Worm (Caenorhabditis elegans) whole organism, L4 larva: Measurements from ENCODE around the gene R07E5.17.

Source experiments
- F37D6.2 ChIP-seq: sonication (generic microtip); optimal IDR thresholded peaks from 2 replicates; lab custom pipeline; 2016; ENCODE audit warnings: mild to moderate bottlenecking, missing genetic modification characterization, missing compliant biosample characterization
- F44E2.7 ChIP-seq: fragments of 200-800 bp; sonication (Bioruptor generic); IDR thresholded peaks from 2 replicates; pipeline ENCODE4 v2.1.2; 2022; ENCODE audit warnings: missing genetic modification characterization, missing compliant biosample characterization
- F49E8.2 ChIP-seq: sonication (generic microtip); optimal IDR thresholded peaks from 2 replicates; lab custom pipeline; 2016; ENCODE audit warnings: missing compliant biosample characterization, mild to moderate bottlenecking, missing genetic modification characterization, borderline replicate concordance
- R02D3.7 ChIP-seq: fragments of 150-350 bp; sonication (generic microtip); optimal IDR thresholded peaks from 3 replicates; lab custom pipeline; 2014; ENCODE audit warnings: missing biosample characterization, missing genetic modification characterization
- Y105C5A.15 ChIP-seq: fragments of 200-800 bp; sonication (Bioruptor generic); IDR thresholded peaks from 2 replicates; pipeline ENCODE4 v1.3.6; 2022; ENCODE audit warnings: missing genetic modification characterization, missing compliant biosample characterization
- Y48G9A.11 ChIP-seq: fragments of 200-800 bp; sonication (Bioruptor generic); IDR thresholded peaks from 2 replicates; pipeline ENCODE4 v1.3.6; 2022; ENCODE audit warnings: missing genetic modification reagents, missing genetic modification characterization, missing compliant biosample characterization
- Y5F2A.4 ChIP-seq: fragments of 200-800 bp; sonication (Bioruptor generic); optimal IDR thresholded peaks from 2 replicates; lab custom pipeline; 2018; ENCODE audit warnings: mild to moderate bottlenecking, missing genetic modification characterization, missing compliant biosample characterization
- Y75B8A.6 ChIP-seq: fragments of 200-800 bp; sonication (Bioruptor generic); IDR thresholded peaks from 2 replicates; pipeline ENCODE4 v1.3.6; 2022; ENCODE audit warnings: missing genetic modification reagents, missing genetic modification characterization, missing compliant biosample characterization
- aly-2 ChIP-seq: sonication (generic microtip); optimal IDR thresholded peaks from 2 replicates; lab custom pipeline; 2018; ENCODE audit warnings: missing biosample characterization, missing genetic modification characterization
- attf-4 ChIP-seq: sonication (generic microtip); optimal IDR thresholded peaks from 3 replicates; lab custom pipeline; 2017; ENCODE audit warnings: missing biosample characterization, missing genetic modification characterization
- ceh-20 ChIP-seq: fragments of 200-800 bp; sonication (Bioruptor generic); IDR thresholded peaks from 2 replicates; pipeline ENCODE4 v1.3.6; 2022; ENCODE audit warnings: missing genetic modification reagents, missing genetic modification characterization, missing compliant biosample characterization
- ceh-28 ChIP-seq: fragments of 150-350 bp; optimal IDR thresholded peaks from 2 replicates; lab custom pipeline; 2014; ENCODE audit warnings: missing biosample characterization, missing genetic modification reagents, missing genetic modification characterization
- ces-1 ChIP-seq: fragments of 150-350 bp; sonication (generic microtip); optimal IDR thresholded peaks from 4 replicates; lab custom pipeline; 2014; ENCODE audit warnings: missing biosample characterization, missing genetic modification reagents, missing genetic modification characterization
- ctbp-1 ChIP-seq: fragments of 200-800 bp; sonication (Bioruptor generic); IDR thresholded peaks from 2 replicates; pipeline ENCODE4 v1.3.6; 2022; ENCODE audit warnings: missing genetic modification reagents, missing genetic modification characterization, missing compliant biosample characterization
- daf-12 ChIP-seq: fragments of 150-350 bp; optimal IDR thresholded peaks from 2 replicates; lab custom pipeline; 2014; ENCODE audit warnings: missing biosample characterization, missing genetic modification reagents, missing genetic modification characterization
- dmd-9 ChIP-seq: fragments of 200-800 bp; sonication (Bioruptor generic); IDR thresholded peaks from 2 replicates; pipeline ENCODE4 v1.3.6; 2022; ENCODE audit warnings: missing genetic modification reagents, missing genetic modification characterization, missing compliant biosample characterization
- egl-43 ChIP-seq: fragments of 200-800 bp; sonication (Bioruptor generic); IDR thresholded peaks from 2 replicates; pipeline ENCODE4 v1.3.6; 2022; ENCODE audit warnings: missing genetic modification reagents, missing genetic modification characterization, missing compliant biosample characterization
- fos-1 ChIP-seq: fragments of 150-350 bp; optimal IDR thresholded peaks from 2 replicates; lab custom pipeline; 2014; ENCODE audit warnings: missing biosample characterization, missing genetic modification characterization
- hmg-1.1 ChIP-seq: fragments of 200-800 bp; sonication (Bioruptor generic); IDR thresholded peaks from 2 replicates; pipeline ENCODE4 v1.3.6; 2022; ENCODE audit warnings: missing genetic modification reagents, missing genetic modification characterization, missing compliant biosample characterization
- jun-1 ChIP-seq: fragments of 150-350 bp; optimal IDR thresholded peaks from 2 replicates; lab custom pipeline; 2014; ENCODE audit warnings: missing biosample characterization, missing genetic modification reagents, missing genetic modification characterization
- lin-13 ChIP-seq: fragments of 150-350 bp; optimal IDR thresholded peaks from 2 replicates; lab custom pipeline; 2014; ENCODE audit warnings: missing biosample characterization, missing genetic modification reagents, missing genetic modification characterization
- lin-38 ChIP-seq: fragments of 200-800 bp; sonication (Bioruptor generic); IDR thresholded peaks from 2 replicates; pipeline ENCODE4 v1.3.6; 2022; ENCODE audit warnings: missing genetic modification reagents, missing genetic modification characterization, missing compliant biosample characterization
- lin-39 ChIP-seq: fragments of 150-350 bp; optimal IDR thresholded peaks from 2 replicates; lab custom pipeline; 2014; ENCODE audit warnings: missing biosample characterization, missing genetic modification reagents, missing genetic modification characterization
- lsy-2 ChIP-seq, 2 experiments: fragments of 150-350 bp in 1 of 2; sonication (generic microtip) in 1 of 2; optimal IDR thresholded peaks; 2 replicates each; lab custom pipeline; 2014 to 2017; ENCODE audit warnings: missing biosample characterization in 2 of 2, missing genetic modification characterization in 2 of 2
- mdt-29 ChIP-seq: fragments of 200-800 bp; sonication (Bioruptor generic); IDR thresholded peaks from 2 replicates; pipeline ENCODE4 v1.3.6; 2022; ENCODE audit warnings: missing genetic modification reagents, missing genetic modification characterization, missing compliant biosample characterization
- mep-1 ChIP-seq: fragments of 150-350 bp; sonication (generic microtip); optimal IDR thresholded peaks from 3 replicates; lab custom pipeline; 2014; ENCODE audit warnings: missing biosample characterization, missing genetic modification characterization
- mes-2 ChIP-seq: sonication (generic microtip); optimal IDR thresholded peaks from 2 replicates; lab custom pipeline; 2016; ENCODE audit warnings: missing genotype, mild to moderate bottlenecking, missing genetic modification characterization, missing compliant biosample characterization; ENCODE audit not compliant: poor library complexity, severe bottlenecking
- nhr-25 ChIP-seq: sonication (generic microtip); optimal IDR thresholded peaks from 2 replicates; lab custom pipeline; 2017; ENCODE audit warnings: missing genetic modification characterization, mild to moderate bottlenecking, missing compliant biosample characterization, antibody characterized with exemption, moderate library complexity, borderline replicate concordance; ENCODE audit not compliant: insufficient read depth
- nhr-41 ChIP-seq: fragments of 200-800 bp; sonication (Bioruptor generic); IDR thresholded peaks from 2 replicates; pipeline ENCODE4 v1.3.6; 2022; ENCODE audit warnings: missing genetic modification reagents, missing genetic modification characterization, missing compliant biosample characterization
- nhr-42 ChIP-seq: fragments of 200-800 bp; sonication (Bioruptor generic); IDR thresholded peaks from 2 replicates; pipeline ENCODE4 v1.3.6; 2022; ENCODE audit warnings: missing genetic modification characterization, missing compliant biosample characterization
- nhr-77 ChIP-seq: fragments of 150-350 bp; optimal IDR thresholded peaks from 2 replicates; lab custom pipeline; 2014; ENCODE audit warnings: missing biosample characterization, missing genetic modification characterization
- pha-4 ChIP-seq, 2 experiments: fragments of 150-350 bp in 1 of 2; fragments of 200-800 bp in 1 of 2; sonication (Bioruptor generic) in 1 of 2; IDR thresholded peaks in 1 of 2; optimal IDR thresholded peaks in 1 of 2; 2 replicates each; pipeline versions ENCODE4 v1.3.6 to Lab custom; 2014 to 2022; ENCODE audit warnings: missing genetic modification characterization in 2 of 2, missing genetic modification reagents in 2 of 2, missing biosample characterization in 1 of 2, missing compliant biosample characterization in 1 of 2
- php-3 ChIP-seq: fragments of 200-800 bp; sonication (Bioruptor generic); IDR thresholded peaks from 2 replicates; pipeline ENCODE4 v1.3.6; 2022; ENCODE audit warnings: missing genetic modification reagents, missing genetic modification characterization, missing compliant biosample characterization
- rbr-2 ChIP-seq: sonication (generic microtip); optimal IDR thresholded peaks from 2 replicates; lab custom pipeline; 2016; ENCODE audit warnings: missing genotype, missing genetic modification characterization, missing compliant biosample characterization
- sdz-12 ChIP-seq: fragments of 200-800 bp; sonication (Bioruptor generic); optimal IDR thresholded peaks from 2 replicates; lab custom pipeline; 2018; ENCODE audit warnings: mild to moderate bottlenecking, missing genetic modification characterization, missing compliant biosample characterization
- set-16 ChIP-seq: fragments of 200-800 bp; sonication (Bioruptor generic); IDR thresholded peaks from 2 replicates; pipeline ENCODE4 v1.3.6; 2022; ENCODE audit warnings: missing genetic modification reagents, missing genetic modification characterization, missing compliant biosample characterization
- skn-1 ChIP-seq: fragments of 150-350 bp; optimal IDR thresholded peaks from 2 replicates; lab custom pipeline; 2014; ENCODE audit warnings: missing biosample characterization, missing genetic modification characterization
- snpc-1.2 ChIP-seq: fragments of 200-800 bp; sonication (Bioruptor generic); IDR thresholded peaks from 2 replicates; pipeline ENCODE4 v1.3.6; 2022; ENCODE audit warnings: missing genetic modification reagents, missing genetic modification characterization, missing compliant biosample characterization
- snpc-4 ChIP-seq: fragments of 150-350 bp; optimal IDR thresholded peaks from 2 replicates; lab custom pipeline; 2014; ENCODE audit warnings: missing biosample characterization, missing genetic modification characterization
- spr-1 ChIP-seq: sonication (generic microtip); optimal IDR thresholded peaks from 2 replicates; lab custom pipeline; 2016; ENCODE audit warnings: mild to moderate bottlenecking, missing genetic modification characterization, missing compliant biosample characterization
- spr-3 ChIP-seq: fragments of 200-800 bp; sonication (Bioruptor generic); optimal IDR thresholded peaks from 2 replicates; lab custom pipeline; 2018; ENCODE audit warnings: mild to moderate bottlenecking, missing genetic modification characterization, missing compliant biosample characterization
- unc-39 ChIP-seq: sonication (generic microtip); optimal IDR thresholded peaks from 2 replicates; lab custom pipeline; 2017; ENCODE audit warnings: missing biosample characterization, missing genetic modification characterization
- unc-62 ChIP-seq, 3 experiments: fragments of 150-350 bp in 1 of 3; sonication (generic microtip); optimal IDR thresholded peaks in 2 of 3; peaks in 1 of 3; 1 replicate in 1 of 3; 2 replicates in 2 of 3; lab custom pipeline; 2014 to 2017; ENCODE audit warnings: missing biosample characterization in 3 of 3, missing genetic modification characterization in 3 of 3, missing genetic modification reagents in 3 of 3, missing genotype in 1 of 3
- zag-1 ChIP-seq: fragments of 150-350 bp; optimal IDR thresholded peaks from 2 replicates; lab custom pipeline; 2014; ENCODE audit warnings: missing biosample characterization, missing genetic modification characterization
- zfp-2 ChIP-seq: sonication (generic microtip); optimal IDR thresholded peaks from 2 replicates; lab custom pipeline; 2016; ENCODE audit warnings: mild to moderate bottlenecking, missing genetic modification characterization, missing compliant biosample characterization
- zip-11 ChIP-seq: fragments of 200-800 bp; sonication (Bioruptor generic); IDR thresholded peaks from 2 replicates; pipeline ENCODE4 v1.3.6; 2022; ENCODE audit warnings: missing genetic modification characterization, missing compliant biosample characterization
- ztf-11 ChIP-seq: fragments of 150-350 bp; optimal IDR thresholded peaks from 2 replicates; lab custom pipeline; 2014; ENCODE audit warnings: missing biosample characterization, missing genetic modification characterization

R07E5.17 gene

DNA sequence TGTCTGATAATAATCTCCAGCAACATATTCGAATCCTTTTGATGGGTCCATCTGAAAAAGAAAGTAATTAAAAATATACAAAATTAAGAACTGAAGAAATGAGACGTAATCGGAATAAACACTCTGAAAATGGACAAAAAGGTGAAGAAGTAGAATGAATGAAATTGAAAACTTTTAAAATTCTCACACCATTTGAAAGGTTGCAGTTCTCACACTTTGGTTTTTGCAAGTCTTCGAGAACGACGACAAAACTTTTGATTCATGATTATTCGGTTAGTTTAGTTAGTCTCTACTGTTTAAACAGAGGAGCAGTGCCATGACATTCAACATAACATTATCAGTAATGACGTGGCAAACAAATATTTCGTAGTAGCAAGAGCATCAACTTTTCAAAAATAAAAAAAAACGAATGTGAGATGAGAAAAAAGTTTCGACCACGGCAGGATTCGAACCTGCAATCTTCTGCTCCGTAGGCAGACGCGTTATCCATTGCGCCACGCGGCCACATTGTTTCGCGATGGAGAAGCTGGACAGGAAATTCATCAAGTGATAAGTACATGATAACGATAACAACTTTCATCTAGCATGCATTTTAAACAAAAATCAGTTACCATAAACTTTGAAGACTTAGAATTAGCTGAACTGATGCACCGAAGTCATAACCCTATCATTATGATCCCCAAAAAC is 45.8 kb upstream of the R07E5.17 start, which contains the start of gene ceh-43 (continued):
- no peak for TF ChIP-seq snpc-4 (tag; lab: Kevin White, UChicago)
- no peak for TF ChIP-seq attf-4 (tag; lab: Kevin White, UChicago)
- TF ChIP-seq lsy-2 (tag; optimal IDR thresholded peaks at IDR 0.05; lab: Kevin White, UChicago), result no peak
- TF ChIP-seq snpc-1.2 (GFP tag; lab: Robert Waterston, UW), result 0 out of 2 replicates have a peak, but pooled peaks have one; percentile 14
- TF ChIP-seq dmd-9 (GFP tag; lab: Robert Waterston, UW), result peak; percentile 62; the same call in 1 of the 2 replicates
- no peak for TF ChIP-seq F49E8.2 (tag; lab: Kevin White, UChicago)
- no peak for TF ChIP-seq hmg-1.1
- TF ChIP-seq php-3 (GFP tag; lab: Robert Waterston, UW), result no peak
- TF ChIP-seq unc-62 (GFP tag; optimal IDR thresholded peaks at IDR 0.05 in 1 of 2; lab: Kevin White, UChicago), result no peak
- TF ChIP-seq unc-62 (tag; optimal IDR thresholded peaks at IDR 0.05; lab: Kevin White, UChicago), result no peak

DNA sequence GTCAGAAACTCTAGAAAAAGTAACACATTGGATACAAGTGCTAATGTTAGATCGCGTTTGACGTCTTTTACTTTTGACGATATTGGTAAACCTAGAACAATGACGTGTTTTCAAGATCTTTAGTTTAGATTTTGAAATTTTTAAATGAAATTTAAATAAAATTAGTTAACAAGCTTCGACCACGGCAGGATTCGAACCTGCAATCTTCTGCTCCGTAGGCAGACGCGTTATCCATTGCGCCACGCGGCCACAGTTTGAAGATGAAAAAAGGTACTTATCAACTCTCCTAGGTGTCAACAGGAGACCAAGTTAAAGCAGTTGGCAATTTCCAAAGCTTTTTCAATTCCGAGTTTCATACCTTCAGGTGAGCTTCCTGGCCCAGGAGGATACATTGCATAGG is 45.1 kb upstream of the R07E5.17 start:
- TF ChIP-seq spr-1 (no peak), dmd-9 (GFP tag; lab: Robert Waterston, UW) (no peak), unc-39 (tag; lab: Kevin White, UChicago) (no peak), lsy-2 (tag; optimal IDR thresholded peaks at IDR 0.05; lab: Kevin White, UChicago) (no peak), rbr-2 (tag; lab: Kevin White, UChicago) (no peak), mdt-29 (GFP tag; lab: Robert Waterston, UW) (0 out of 2 replicates have a peak, but pooled peaks have one; percentile 7), sdz-12 (GFP tag; lab: Kevin White, UChicago) (no peak), egl-43 (GFP tag; lab: Robert Waterston, UW) (0 out of 2 replicates have a peak, but pooled peaks have one; percentile 41), ceh-20 (GFP tag; lab: Robert Waterston, UW) (no peak), Y5F2A.4 (GFP tag; lab: Kevin White, UChicago) (no peak), attf-4 (tag; lab: Kevin White, UChicago) (no peak), F44E2.7 (no peak), nhr-42 (GFP tag; lab: Robert Waterston, UW) (no peak), Y75B8A.6 (GFP tag; lab: Robert Waterston, UW) (0 out of 2 replicates have a peak, but pooled peaks have one; percentile 29), ctbp-1 (GFP tag; lab: Robert Waterston, UW) (no peak), lin-39 (tag; lab: Kevin White, UChicago) (no peak), zfp-2 (tag; lab: Kevin White, UChicago) (no peak), ces-1 (GFP tag; lab: Kevin White, UChicago) (no peak), F37D6.2 (no peak), spr-3 (GFP tag; lab: Kevin White, UChicago) (no peak), zip-11 (GFP tag; lab: Robert Waterston, UW) (no peak), R02D3.7 (tag; lab: Kevin White, UChicago) (no peak), mep-1 (tag; lab: Kevin White, UChicago) (no peak), nhr-41 (GFP tag; lab: Robert Waterston, UW) (no peak), skn-1 (tag; lab: Kevin White, UChicago) (no peak), aly-2 (tag; lab: Kevin White, UChicago) (no peak), jun-1 (no peak), snpc-1.2 (GFP tag; lab: Robert Waterston, UW) (0 out of 2 replicates have a peak, but pooled peaks have one; percentile 53), daf-12 (tag; lab: Kevin White, UChicago) (no peak), fos-1 (tag; lab: Kevin White, UChicago) (no peak), nhr-25 (tag; lab: Kevin White, UChicago) (no peak), nhr-77 (tag; lab: Kevin White, UChicago) (no peak), Y105C5A.15 (GFP tag; lab: Robert Waterston, UW) (no peak), Y48G9A.11 (GFP tag; lab: Robert Waterston, UW) (no peak), ztf-11 (tag; lab: Kevin White, UChicago) (no peak), pha-4 (GFP tag; IDR thresholded peaks at IDR 0.05; lab: Robert Waterston, UW) (peak; percentile 41; the same call in 1 of the 2 replicates), pha-4 (tag; optimal IDR thresholded peaks at IDR 0.05; lab: Kevin White, UChicago) (no peak), lin-13 (no peak), set-16 (no peak), zag-1 (no peak), ceh-28 (tag; lab: Kevin White, UChicago) (no peak), mes-2 (peak; percentile 10), lin-38 (peak; percentile 63)
